Worm (Caenorhabditis elegans): ENCODE measurements around the gene C28G1.2.

- TF ChIP-seq ceh-83 (GFP tag; optimal IDR thresholded peaks at IDR 0.05) (no peak), unc-39 (tag; optimal IDR thresholded peaks at IDR 0.05) (no peak), ztf-11 (tag; optimal IDR thresholded peaks at IDR 0.05) (no peak), unc-62 (GFP tag; optimal IDR thresholded peaks at IDR 0.05) (no peak), pha-4 (tag; optimal IDR thresholded peaks at IDR 0.05) (no peak), ham-2 (GFP tag; optimal IDR thresholded peaks at IDR 0.05) (no peak), nhr-28 (tag; optimal IDR thresholded peaks at IDR 0.05) (no peak), drap-1 (GFP tag; optimal IDR thresholded peaks at IDR 0.05) (no peak), snpc-4 (tag; optimal IDR thresholded peaks at IDR 0.05) (no peak), lin-13 (tag; optimal IDR thresholded peaks at IDR 0.05) (no peak)
Measured at ce11 chrX:8859538-8859937, 23.7 kb downstream of the C28G1.2 start.
